Fruit fly (Drosophila melanogaster): ENCODE measurements around the gene CG32066.

The CG32066 gene

DNA sequence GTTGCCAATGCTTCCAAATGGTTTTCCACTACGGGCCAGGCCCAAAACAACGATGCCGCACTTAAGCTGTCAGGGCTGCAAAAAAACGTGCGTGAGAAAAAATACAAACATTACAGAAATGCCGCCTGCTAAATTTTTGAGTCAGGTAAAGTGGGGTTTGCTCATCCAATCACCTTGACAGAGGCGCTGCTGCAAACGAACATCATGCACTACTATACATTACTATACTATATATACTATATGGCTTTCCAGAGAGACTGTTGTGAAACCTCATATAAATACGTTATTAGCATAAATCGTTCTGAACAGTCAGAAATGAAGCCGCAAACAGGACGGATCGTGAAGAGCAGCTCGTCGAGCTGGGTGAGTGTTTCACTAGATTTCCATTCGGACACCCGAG is 17.6 kb downstream of the CG32066 start, which contains the start of gene CG14153:
Gene CG14153, plus strand, starts transcription at position 301 of the 400 bp plus-strand sequence.
- no peak for TF ChIP-seq CTCF (optimal IDR thresholded peaks at IDR 0.05)
- TF ChIP-seq CG8478 (optimal IDR thresholded peaks at IDR 0.05), result no peak

DNA sequence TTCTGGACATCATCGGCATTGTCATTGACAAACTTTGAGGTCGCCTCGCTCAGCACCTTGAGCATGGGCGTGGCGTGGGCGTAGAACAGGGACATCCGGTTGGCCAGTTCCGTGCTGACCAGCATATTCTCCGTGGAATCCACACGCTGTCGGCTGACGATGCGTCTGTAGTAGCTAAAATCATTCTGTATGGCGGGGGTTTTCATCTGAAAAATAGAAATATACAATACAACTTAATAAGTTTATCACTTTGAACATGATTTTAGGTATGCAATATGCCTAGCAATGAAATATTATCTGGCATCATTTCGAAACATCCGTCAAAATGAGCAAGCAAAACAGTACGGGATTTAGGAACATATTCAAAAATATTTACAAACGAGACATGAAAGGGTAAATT is 19.2 kb downstream of the CG32066 start, which contains the start of gene CG14154:
Gene CG14154, plus strand, starts transcription at position 301 of the 400 bp plus-strand sequence.
- TF ChIP-seq CG8478 (optimal IDR thresholded peaks at IDR 0.05) (no peak), CTCF (optimal IDR thresholded peaks at IDR 0.05) (no peak)

DNA sequence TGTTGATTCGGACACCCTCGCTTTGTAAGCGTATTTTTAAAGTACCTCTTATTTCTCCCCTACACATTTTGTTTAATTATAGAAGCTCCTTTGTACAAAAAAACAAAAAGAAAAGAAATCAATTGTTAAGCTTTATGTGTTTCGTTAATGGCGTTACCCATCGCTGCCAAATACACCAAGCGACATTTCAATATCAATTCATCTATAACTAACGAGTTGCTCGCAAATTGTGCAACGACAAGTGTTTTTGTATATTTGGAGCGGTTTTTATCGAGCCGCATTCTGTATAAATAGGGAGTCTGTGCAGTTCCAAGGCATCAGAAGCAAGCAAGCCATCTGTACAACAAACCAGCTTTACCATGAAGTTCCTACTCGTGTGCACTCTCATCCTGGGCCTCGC is 21.4 kb downstream of the CG32066 start, which contains the start of gene CG18628:
Gene CG18628, plus strand, starts transcription at position 301 of the 400 bp plus-strand sequence.
- TF ChIP-seq CG8478 (optimal IDR thresholded peaks at IDR 0.05) (no peak), CTCF (optimal IDR thresholded peaks at IDR 0.05) (no peak)

DNA sequence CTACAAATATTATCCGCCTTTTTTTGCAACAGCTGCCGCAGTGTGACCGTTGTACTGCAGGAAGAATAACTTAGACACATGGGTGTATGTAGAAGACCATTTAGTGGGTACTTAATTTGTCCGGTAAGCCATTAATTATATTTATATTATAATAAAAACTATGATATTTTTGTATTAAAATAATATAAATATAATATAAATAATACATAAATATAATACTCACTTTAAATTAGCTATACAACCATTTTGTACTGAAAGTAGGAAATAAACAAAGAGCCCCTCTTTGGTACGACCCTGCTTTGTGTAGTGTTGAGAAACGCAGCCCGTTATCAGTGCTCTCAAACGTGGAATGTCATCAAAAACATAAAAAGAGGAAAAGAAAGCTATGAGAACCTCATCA is 23.0 kb downstream of the CG32066 start, which contains the start of gene Cnep1r2:
Gene Cnep1r2, plus strand, starts transcription at position 328 of the 400 bp plus-strand sequence.
- no peak for TF ChIP-seq CTCF (optimal IDR thresholded peaks at IDR 0.05)
- no peak for TF ChIP-seq CG8478 (optimal IDR thresholded peaks at IDR 0.05)

DNA sequence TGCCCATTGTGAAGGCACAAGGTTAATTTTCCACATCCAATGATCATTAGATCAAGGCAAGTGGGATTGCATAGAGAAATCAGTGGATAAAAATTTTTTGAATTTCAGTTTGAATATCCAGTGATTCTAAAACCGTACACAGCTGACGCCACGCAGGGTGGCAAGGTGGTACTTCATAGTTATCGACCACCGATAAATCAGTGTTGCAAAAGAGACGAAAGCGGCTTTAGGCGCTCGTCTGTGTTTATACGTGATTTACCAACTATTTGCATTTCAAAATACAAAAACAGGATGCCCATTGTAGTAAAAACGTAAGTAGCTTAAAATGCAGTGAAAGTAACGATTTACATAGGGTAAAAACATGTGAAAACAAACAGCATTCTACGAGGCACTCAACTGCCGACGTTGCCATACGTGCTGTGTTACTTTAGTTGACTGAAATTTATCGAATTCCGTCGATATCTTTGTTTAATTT is 29.9 kb downstream of the CG32066 start, which contains the start of the genes CG42535, CG34001 and hay:
Gene CG42535, minus strand, starts transcription at position 51 of the 475 bp plus-strand sequence.
Gene CG34001, plus strand, starts transcription at position 195 of the 475 bp plus-strand sequence.
Gene hay, plus strand, starts transcription at position 195 of the 475 bp plus-strand sequence.
- peak; percentile 24 to 36 for TF ChIP-seq CTCF (optimal IDR thresholded peaks at IDR 0.05)
- no peak for TF ChIP-seq CG8478 (optimal IDR thresholded peaks at IDR 0.05)

DNA sequence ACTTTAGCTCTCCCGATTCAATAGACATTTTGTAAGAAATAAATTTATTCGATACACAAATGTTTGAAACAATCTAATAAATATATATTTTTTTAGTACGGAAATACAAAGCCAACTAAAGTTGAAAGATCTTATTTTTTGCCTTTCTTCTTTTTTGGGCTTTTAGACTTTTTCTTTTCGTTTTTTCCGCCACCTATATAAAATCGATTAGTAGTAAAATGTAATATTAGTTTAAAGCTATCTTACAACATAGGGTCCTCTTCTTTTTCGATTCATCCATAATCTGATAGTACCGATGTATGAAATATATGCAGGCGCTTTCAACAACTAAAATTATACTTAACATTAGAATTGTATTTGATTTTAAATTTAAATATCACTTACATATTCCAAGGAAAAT is 30.8 kb downstream of the CG32066 start, which contains the start of gene CG42536:
Gene CG42536, minus strand, starts transcription at position 101 of the 400 bp plus-strand sequence.
- TF ChIP-seq CTCF (optimal IDR thresholded peaks at IDR 0.05) (no peak), CG8478 (optimal IDR thresholded peaks at IDR 0.05) (no peak)

DNA sequence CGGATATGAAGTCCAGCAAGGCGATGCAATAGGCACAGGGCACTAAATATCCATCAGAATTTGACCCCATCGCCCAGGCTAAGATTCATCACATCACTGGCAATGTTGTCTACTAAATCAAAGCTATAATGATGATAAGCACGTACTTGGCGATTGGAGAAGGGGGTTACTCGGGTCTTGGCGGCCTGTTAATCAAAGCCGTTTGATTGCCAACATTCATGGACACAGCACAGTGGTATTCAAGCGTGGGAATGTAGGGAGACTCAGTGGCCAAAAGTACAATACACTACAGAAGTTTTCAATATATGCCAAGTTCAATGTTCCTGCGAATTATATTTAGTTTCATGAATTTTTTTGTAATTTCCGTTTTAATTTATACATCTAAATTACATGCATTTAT is 32.4 kb downstream of the CG32066 start, which contains the start of gene CG14151:
Gene CG14151, minus strand, starts transcription at position 101 of the 400 bp plus-strand sequence.
- TF ChIP-seq CG8478 (optimal IDR thresholded peaks at IDR 0.05) (no peak), CTCF (optimal IDR thresholded peaks at IDR 0.05) (no peak)

DNA sequence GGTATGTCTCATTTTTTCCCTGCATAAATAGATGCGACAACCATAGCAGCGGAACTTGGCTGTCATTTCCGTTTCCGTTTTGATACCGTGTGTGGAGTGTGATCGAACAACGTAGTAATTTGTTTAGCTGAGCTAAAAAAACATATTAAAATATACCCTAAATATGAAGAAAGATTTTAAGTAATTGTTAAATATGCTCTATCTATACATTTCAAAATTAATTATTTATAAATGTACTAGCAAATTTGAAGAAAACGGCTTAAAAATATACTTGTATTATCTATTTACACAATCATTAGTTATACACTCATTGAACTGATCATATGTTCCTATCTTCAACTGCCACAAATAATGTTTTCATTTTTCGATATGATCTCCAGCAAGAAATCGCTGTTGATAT is 34.6 kb downstream of the CG32066 start, which contains the start of gene CG34238:
Gene CG34238, plus strand, starts transcription at position 301 of the 400 bp plus-strand sequence.
- TF ChIP-seq CTCF (optimal IDR thresholded peaks at IDR 0.05), result no peak

DNA sequence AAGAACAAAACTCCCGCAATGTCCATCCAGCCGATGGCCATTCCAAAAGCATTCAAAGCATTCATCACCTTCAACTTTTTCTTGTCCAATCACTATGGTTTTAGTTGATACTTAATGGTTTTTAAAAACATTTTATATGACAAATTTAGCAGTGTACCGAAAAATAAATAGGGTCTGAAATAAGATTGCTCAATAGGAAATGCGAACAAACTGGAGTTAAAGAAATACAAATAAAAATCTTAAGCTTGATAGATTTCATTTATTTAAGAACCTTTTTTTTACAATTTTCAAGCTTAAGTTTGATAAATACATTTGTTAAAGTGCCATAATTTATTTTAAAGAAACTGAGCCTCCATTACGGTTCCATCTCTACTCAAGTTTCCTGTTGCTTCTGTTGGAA is 35.3 kb downstream of the CG32066 start, which contains the start of gene CG43127:
Gene CG43127, minus strand, starts transcription at position 101 of the 400 bp plus-strand sequence.
- TF ChIP-seq CTCF (optimal IDR thresholded peaks at IDR 0.05) (no peak), CG8478 (optimal IDR thresholded peaks at IDR 0.05) (no peak)

DNA sequence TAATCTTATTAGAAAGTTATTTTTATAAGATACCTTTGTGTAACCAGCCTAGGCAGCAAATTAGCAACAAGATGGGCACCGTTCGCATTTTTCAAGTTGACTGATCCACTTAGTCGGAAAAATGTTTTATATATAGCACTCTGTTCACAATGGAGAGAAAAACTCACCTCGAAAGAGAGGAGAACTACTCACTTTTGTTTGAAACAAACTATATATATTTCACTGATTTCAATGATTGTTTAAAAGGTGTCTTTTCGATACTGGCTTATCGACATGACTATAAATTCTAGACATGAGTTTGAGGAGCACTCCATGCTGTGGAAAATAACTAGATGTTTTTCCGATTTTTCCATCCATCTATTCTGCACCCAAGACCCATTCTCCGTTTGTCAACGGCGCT is 37.3 kb downstream of the CG32066 start, which contains the start of gene CG42521:
Gene CG42521, minus strand, starts transcription at position 101 of the 400 bp plus-strand sequence.
- no peak for TF ChIP-seq CTCF (optimal IDR thresholded peaks at IDR 0.05)
- no peak for TF ChIP-seq CG8478 (optimal IDR thresholded peaks at IDR 0.05)

DNA sequence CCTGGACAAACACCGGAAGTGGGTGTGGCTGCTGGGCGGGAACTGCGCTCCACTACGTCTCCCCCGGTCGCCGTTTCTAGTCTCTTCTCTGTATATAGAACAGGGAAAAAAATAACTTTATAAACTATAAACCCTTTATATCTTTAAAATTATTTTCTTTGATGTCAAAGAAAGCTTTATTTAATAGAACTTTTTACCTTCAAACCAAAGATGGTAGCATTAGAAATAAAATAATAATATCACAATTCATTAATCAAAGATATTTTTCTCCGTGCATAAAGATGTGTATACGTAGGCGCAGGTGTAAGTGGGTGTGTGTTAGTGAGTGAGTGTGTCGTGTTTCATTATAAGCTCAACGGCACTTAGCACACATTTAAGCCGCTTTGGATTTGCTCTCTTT is 61.3 kb downstream of the CG32066 start:
- TF ChIP-seq CTCF (optimal IDR thresholded peaks at IDR 0.05) (no peak), CG8478 (optimal IDR thresholded peaks at IDR 0.05) (no peak)

Measured in S2 (cell line).